Fruit fly (Drosophila melanogaster): Measurements from ENCODE around the gene PMP34.

DNA sequence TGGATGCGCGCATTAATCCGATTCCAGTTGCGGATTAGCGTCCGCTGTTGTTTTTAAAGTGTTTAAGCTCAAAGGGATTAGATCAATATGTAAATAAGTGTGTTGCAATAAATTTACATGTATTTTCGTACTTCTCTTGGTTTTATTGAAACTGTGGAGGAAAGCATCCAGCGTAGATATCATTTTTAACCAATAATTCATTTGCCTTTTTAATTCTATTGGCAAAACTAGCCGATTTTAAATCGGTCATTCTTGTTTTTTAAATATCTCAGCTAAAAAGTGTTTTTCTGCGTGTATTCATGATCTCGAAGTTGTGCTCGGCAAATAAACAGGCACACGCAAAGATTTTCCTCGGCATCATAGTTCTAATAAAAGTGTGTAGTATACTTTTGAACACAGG is 25.3 kb upstream of the PMP34 start:
- TF ChIP-seq fd96Ca (GFP tag; IDR thresholded peaks at IDR 0.05) (no peak), Ets98B (GFP tag; IDR thresholded peaks at IDR 0.05) (no peak), CG13204 (GFP tag; optimal IDR thresholded peaks at IDR 0.05) (no peak), CG8159 (tag; optimal IDR thresholded peaks at IDR 0.05) (no peak), CG4496 (GFP tag; IDR thresholded peaks at IDR 0.05) (0 out of 3 replicates have a peak, but pooled peaks have one; percentile 12), CG12605 (GFP tag; IDR thresholded peaks at IDR 0.05) (no peak), CG9948 (tag; optimal IDR thresholded peaks at IDR 0.05) (no peak), gl (tag; optimal IDR thresholded peaks at IDR 0.05) (no peak)

Measured in whole organism, pupa.